Fruit fly (Drosophila melanogaster): Measurements from ENCODE around the gene mRpS21.

Gene mRpS21

DNA sequence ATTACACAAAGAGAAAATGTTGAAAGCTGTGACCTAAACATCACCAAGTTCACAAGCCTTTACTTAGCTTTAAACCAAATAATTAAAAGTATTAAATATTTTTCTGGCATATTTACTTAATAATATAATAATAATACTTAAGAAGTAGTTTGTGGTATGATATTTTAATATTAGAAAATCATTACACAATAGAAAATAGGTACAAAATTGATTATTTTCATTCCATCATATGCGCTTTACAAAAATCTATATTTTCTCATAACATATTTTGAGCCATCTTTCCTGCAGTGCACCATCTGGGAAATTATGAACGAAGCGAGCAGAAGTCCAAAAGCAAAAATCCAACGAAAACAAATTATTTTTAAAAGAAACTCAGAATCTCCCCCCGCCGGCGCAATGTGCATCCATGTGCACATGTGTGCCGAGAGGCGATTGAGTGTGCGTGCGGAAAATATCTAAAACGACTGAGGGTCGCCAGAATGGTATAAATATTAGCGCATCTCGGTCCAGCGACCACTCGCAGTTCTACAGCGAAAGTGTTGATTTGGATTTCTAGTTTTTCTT is 43.9 kb upstream of the mRpS21 start, which contains the start of gene Act87E (continued):
- TF ChIP-seq Fer3 (tag; optimal IDR thresholded peaks at IDR 0.05): peak; percentile 1
- TF ChIP-seq CG4424 (GFP tag; optimal IDR thresholded peaks at IDR 0.05): peak; percentile 52
- TF ChIP-seq chinmo (GFP tag; IDR thresholded peaks at IDR 0.05; ENCODE audit: partially characterized antibody): peak; percentile 65; the same call in 2 of the 4 replicates
- TF ChIP-seq CG31441 (GFP tag; IDR thresholded peaks at IDR 0.05): peak; percentile 89
- no peak for TF ChIP-seq Optix (GFP tag; IDR thresholded peaks at IDR 0.05)
- peak; percentile 45 for TF ChIP-seq CG11723 (GFP tag; optimal IDR thresholded peaks at IDR 0.05)
- peak; percentile 90 for TF ChIP-seq CG18262 (tag; optimal IDR thresholded peaks at IDR 0.05)
- 0 out of 2 replicates have a peak, but pooled peaks have one; percentile 23 for TF ChIP-seq HLH3B (GFP tag; IDR thresholded peaks at IDR 0.05)
- no peak for TF ChIP-seq da (GFP tag; optimal IDR thresholded peaks at IDR 0.05)
- peak; percentile 67 for TF ChIP-seq Hr3 (GFP tag; optimal IDR thresholded peaks at IDR 0.05)
- TF ChIP-seq Kr (GFP tag; optimal IDR thresholded peaks at IDR 0.05): no peak
- TF ChIP-seq ac (GFP tag; optimal IDR thresholded peaks at IDR 0.05): peak; percentile 30
- no peak for TF ChIP-seq chif (GFP tag; optimal IDR thresholded peaks at IDR 0.05)
- peak; percentile 81 for TF ChIP-seq CG7556 (GFP tag; optimal IDR thresholded peaks at IDR 0.05)
- TF ChIP-seq Pdp1 (GFP tag; optimal IDR thresholded peaks at IDR 0.05): no peak
- TF ChIP-seq Atf6 (GFP tag; IDR thresholded peaks at IDR 0.05): no peak; the same call in 1 of the 2 replicates
- TF ChIP-seq pfk (GFP tag; optimal IDR thresholded peaks at IDR 0.05): no peak
- no peak for TF ChIP-seq CG16779 (GFP tag; IDR thresholded peaks at IDR 0.05)
- TF ChIP-seq wor (GFP tag; IDR thresholded peaks at IDR 0.05): peak; percentile 15; the same call in 1 of the 2 replicates
- TF ChIP-seq Dip3 (GFP tag; optimal IDR thresholded peaks at IDR 0.05): no peak
- no peak for TF ChIP-seq CG43689 (GFP tag; IDR thresholded peaks at IDR 0.05)
- TF ChIP-seq CG12744 (GFP tag; optimal IDR thresholded peaks at IDR 0.05): no peak
- TF ChIP-seq CG8924 (tag; optimal IDR thresholded peaks at IDR 0.05): peak; percentile 84
- TF ChIP-seq bsh (GFP tag; optimal IDR thresholded peaks at IDR 0.05): peak in 1 of 2 experiments; percentile 68
- TF ChIP-seq inv (GFP tag; IDR thresholded peaks at IDR 0.05; ENCODE audit: partially characterized antibody): no peak
- peak; percentile 65; the same call in 2 of the 3 replicates for TF ChIP-seq dysf (GFP tag; IDR thresholded peaks at IDR 0.05)
- TF ChIP-seq NK7.1 (GFP tag; optimal IDR thresholded peaks at IDR 0.05): no peak
- TF ChIP-seq CG11504 (tag; optimal IDR thresholded peaks at IDR 0.05): peak; percentile 85
- peak; percentile 55 for TF ChIP-seq org-1 (GFP tag; optimal IDR thresholded peaks at IDR 0.05)
- TF ChIP-seq CG34224 (GFP tag; IDR thresholded peaks at IDR 0.05; ENCODE audit: partially characterized antibody): no peak
- peak; percentile 55 for TF ChIP-seq Abd-B (GFP tag; optimal IDR thresholded peaks at IDR 0.05)
- TF ChIP-seq CG6791 (GFP tag; IDR thresholded peaks at IDR 0.05; ENCODE audit: partially characterized antibody): no peak
- no peak for TF ChIP-seq CG9609 (GFP tag; optimal IDR thresholded peaks at IDR 0.05)
- TF ChIP-seq dpn (GFP tag; optimal IDR thresholded peaks at IDR 0.05): peak in 1 of 2 experiments; percentile 41
- no peak for TF ChIP-seq CrebB (tag; optimal IDR thresholded peaks at IDR 0.05)
- peak; percentile 14 for TF ChIP-seq CG10654 (GFP tag; optimal IDR thresholded peaks at IDR 0.05)
- TF ChIP-seq h (optimal IDR thresholded peaks at IDR 0.05): no peak
- TF ChIP-seq hbn (GFP tag; IDR thresholded peaks at IDR 0.05; ENCODE audit: partially characterized antibody): no peak
- peak; percentile 47; the same call in 1 of the 3 replicates for TF ChIP-seq croc (GFP tag; conservative IDR thresholded peaks at IDR 0.05)
- no peak for TF ChIP-seq corto (GFP tag; optimal IDR thresholded peaks at IDR 0.05)
- peak; percentile 3 for TF ChIP-seq CG4328 (GFP tag; optimal IDR thresholded peaks at IDR 0.05)
- TF ChIP-seq CG15601 (tag; optimal IDR thresholded peaks at IDR 0.05): peak; percentile 73
- no peak for TF ChIP-seq CG32767 (GFP tag; IDR thresholded peaks at IDR 0.05)
- peak; percentile 69 for TF ChIP-seq CG33557 (GFP tag; optimal IDR thresholded peaks at IDR 0.05)
- peak; percentile 98 for TF ChIP-seq twi (tag; optimal IDR thresholded peaks at IDR 0.05)
- TF ChIP-seq ttk (GFP tag; IDR thresholded peaks at IDR 0.05): peak; percentile 30; the same call in 1 of the 2 replicates
- peak; percentile 54 for TF ChIP-seq CG16815 (GFP tag; optimal IDR thresholded peaks at IDR 0.05)
- TF ChIP-seq lov (optimal IDR thresholded peaks at IDR 0.05): no peak
- TF ChIP-seq lov (GFP tag; IDR thresholded peaks at IDR 0.05): no peak
- TF ChIP-seq pho (GFP tag; optimal IDR thresholded peaks at IDR 0.05): no peak
